Fruit fly (Drosophila melanogaster) whole organism, prepupa: ENCODE results near the gene CG42693.

Experiments
- CG32006 ChIP-seq: fragments of 200-800 bp; sonication (Bioruptor generic); optimal IDR thresholded peaks from 3 replicates; lab custom pipeline; 2017; ENCODE audit warnings: missing biosample characterization, mild to moderate bottlenecking, missing genetic modification characterization
- CG6854 ChIP-seq: fragments of 200-800 bp; sonication (Bioruptor generic); optimal IDR thresholded peaks from 2 replicates; lab custom pipeline; 2017; ENCODE audit warnings: missing biosample characterization, mild to moderate bottlenecking, missing genetic modification characterization
- CG8319 ChIP-seq: fragments of 200-800 bp; sonication (Bioruptor generic); optimal IDR thresholded peaks from 3 replicates; lab custom pipeline; 2016; ENCODE audit warnings: missing biosample characterization, missing genetic modification characterization
- Eip93F ChIP-seq: fragments of 200-800 bp; sonication (Bioruptor generic); optimal IDR thresholded peaks from 2 replicates; lab custom pipeline; 2016; ENCODE audit warnings: missing biosample characterization, mild to moderate bottlenecking, missing genetic modification characterization
- OdsH ChIP-seq: fragments of 200-800 bp; sonication (Bioruptor generic); optimal IDR thresholded peaks from 3 replicates; lab custom pipeline; 2016; ENCODE audit warnings: missing biosample characterization, missing genetic modification characterization
- Sox102F ChIP-seq: fragments of 200-800 bp; sonication (Bioruptor generic); optimal IDR thresholded peaks from 2 replicates; lab custom pipeline; 2016; ENCODE audit warnings: missing biosample characterization, mild to moderate bottlenecking, missing genetic modification characterization
- salr ChIP-seq, 2 experiments: fragments of 200-800 bp; sonication (Bioruptor generic); optimal IDR thresholded peaks; 3 replicates each; lab custom pipeline; 2016 to 2018; ENCODE audit warnings: missing biosample characterization in 2 of 2, missing genetic modification characterization in 2 of 2, mild to moderate bottlenecking in 1 of 2
- svp ChIP-seq: fragments of 200-800 bp; sonication (Bioruptor generic); peaks from one replicate; lab custom pipeline; 2016; ENCODE audit warnings: missing biosample characterization, missing genetic modification characterization
- topi ChIP-seq: fragments of 200-800 bp; sonication (Bioruptor generic); optimal IDR thresholded peaks from 3 replicates; lab custom pipeline; 2016; ENCODE audit warnings: missing biosample characterization, missing genetic modification characterization

DNA sequence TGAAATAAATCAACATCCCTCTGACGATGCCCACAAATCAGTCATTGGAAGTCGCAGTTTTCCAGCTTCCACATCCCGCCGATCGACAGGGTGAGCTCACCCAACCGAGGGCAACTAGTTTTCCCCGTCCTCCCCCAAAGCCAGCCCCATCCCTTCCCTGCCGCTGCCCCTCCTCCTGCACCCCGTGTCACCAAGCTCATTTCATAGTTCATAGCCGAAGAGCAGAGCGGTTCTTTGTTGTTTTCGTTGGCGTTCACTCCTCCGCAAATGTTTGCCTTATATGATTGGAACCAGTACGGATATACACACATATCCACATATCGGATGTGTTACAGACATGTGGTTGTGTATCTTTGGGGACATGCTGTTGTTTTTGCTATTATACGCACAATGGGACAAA is 12.0 kb upstream of the CG42693 start:
- TF ChIP-seq OdsH (GFP tag; lab: Kevin White, UChicago): no peak
- no peak for TF ChIP-seq svp (GFP tag; lab: Kevin White, UChicago)
- no peak for TF ChIP-seq Sox102F (GFP tag; lab: Kevin White, UChicago)
- TF ChIP-seq Eip93F (GFP tag; lab: Kevin White, UChicago): no peak
- no peak for TF ChIP-seq CG32006 (GFP tag; lab: Kevin White, UChicago)
- TF ChIP-seq CG6854 (GFP tag; lab: Kevin White, UChicago): no peak
- TF ChIP-seq CG8319 (GFP tag; lab: Kevin White, UChicago): no peak
- no peak for TF ChIP-seq salr (GFP tag; optimal IDR thresholded peaks at IDR 0.05; lab: Kevin White, UChicago)
- TF ChIP-seq topi (GFP tag; lab: Kevin White, UChicago): no peak
